Worm (Caenorhabditis elegans) whole organism, young adult: ENCODE data around the gene zim-1.

Experiments
- F49E8.2 ChIP-seq: sonication (generic microtip); optimal IDR thresholded peaks from 3 replicates; lab custom pipeline; 2017; ENCODE audit warnings: missing genetic modification characterization, mild to moderate bottlenecking, missing compliant biosample characterization, antibody characterized with exemption, moderate library complexity; ENCODE audit not compliant: insufficient read depth
- K11D2.4 ChIP-seq: fragments of 200-800 bp; sonication (Bioruptor generic); IDR thresholded peaks from 2 replicates; pipeline ENCODE4 v1.3.6; 2022; ENCODE audit warnings: missing genetic modification reagents, missing genetic modification characterization, missing compliant biosample characterization
- bed-2 ChIP-seq: fragments of 200-800 bp; sonication (Bioruptor generic); IDR thresholded peaks from 2 replicates; pipeline ENCODE4 v1.3.6; 2022; ENCODE audit warnings: missing genetic modification reagents, missing genetic modification characterization, missing compliant biosample characterization
- egl-18 ChIP-seq: fragments of 200-800 bp; sonication (Bioruptor generic); IDR thresholded peaks from 2 replicates; pipeline ENCODE4 v1.3.6; 2022; ENCODE audit warnings: missing genetic modification reagents, missing genetic modification characterization, missing compliant biosample characterization
- hrde-1 ChIP-seq: sonication (generic microtip); optimal IDR thresholded peaks from 2 replicates; lab custom pipeline; 2016; ENCODE audit warnings: missing genetic modification characterization, mild to moderate bottlenecking, missing compliant biosample characterization, moderate library complexity, missing genotype, missing genetic modification reagents, borderline replicate concordance
- let-526 ChIP-seq: fragments of 200-800 bp; sonication (Bioruptor generic); IDR thresholded peaks from 2 replicates; pipeline ENCODE4 v1.3.6; 2022; ENCODE audit warnings: missing genetic modification reagents, missing genetic modification characterization, missing compliant biosample characterization
- nfya-1 ChIP-seq: sonication (generic microtip); optimal IDR thresholded peaks from 2 replicates; lab custom pipeline; 2017; ENCODE audit warnings: antibody characterized with exemption, missing compliant biosample characterization, missing genetic modification characterization, borderline replicate concordance; ENCODE audit not compliant: insufficient read depth
- sea-2 ChIP-seq: fragments of 200-800 bp; sonication (Bioruptor generic); IDR thresholded peaks from 2 replicates; pipeline ENCODE4 v1.3.6; 2022; ENCODE audit warnings: missing genetic modification characterization, missing compliant biosample characterization
- unc-62 ChIP-seq: fragments of 150-350 bp; optimal IDR thresholded peaks from 2 replicates; lab custom pipeline; 2014; ENCODE audit warnings: missing biosample characterization, missing genetic modification reagents, missing genetic modification characterization
- zfh-2 ChIP-seq: fragments of 200-800 bp; sonication (Bioruptor generic); conservative IDR thresholded peaks from 2 replicates; pipeline ENCODE4 v1.3.6; 2022; ENCODE audit warnings: missing genetic modification reagents, missing genetic modification characterization, missing compliant biosample characterization

DNA sequence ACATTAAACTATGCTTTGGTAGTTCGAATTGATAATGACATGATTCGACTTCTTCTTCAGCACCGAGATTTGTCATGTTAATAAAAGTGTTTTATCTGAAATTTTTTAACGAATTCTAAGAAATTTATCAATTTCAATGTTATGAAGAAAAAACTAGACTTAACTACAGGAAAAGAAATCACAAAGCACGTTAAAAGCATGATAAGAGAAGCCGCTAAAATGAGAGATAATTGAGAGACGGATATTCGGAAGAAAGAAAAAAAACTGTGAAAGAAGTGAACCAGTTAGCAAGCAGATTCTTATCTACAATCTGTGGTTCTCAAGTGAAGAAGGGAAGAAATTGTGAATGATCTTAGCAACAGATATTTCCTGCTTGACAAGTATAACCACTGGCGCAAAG is 42.2 kb downstream of the zim-1 start, which contains the start of gene C43F9.4:
- no peak for TF ChIP-seq unc-62 (GFP tag; lab: Kevin White, UChicago)
- TF ChIP-seq F49E8.2 (tag; lab: Kevin White, UChicago), result no peak
- TF ChIP-seq K11D2.4, result no peak
- TF ChIP-seq let-526 (GFP tag; lab: Robert Waterston, UW), result no peak
- no peak for TF ChIP-seq egl-18 (GFP tag; lab: Robert Waterston, UW)
- TF ChIP-seq nfya-1 (tag; lab: Kevin White, UChicago), result no peak
- TF ChIP-seq hrde-1 (tag; lab: Kevin White, UChicago), result no peak
- no peak for TF ChIP-seq bed-2 (GFP tag; lab: Robert Waterston, UW)
- TF ChIP-seq zfh-2 (GFP tag; lab: Robert Waterston, UW), result no peak
- TF ChIP-seq sea-2, result no peak
